Worm (Caenorhabditis elegans): Measurements from ENCODE around the gene K08A2.2.
A peak's percentile ranks its signal among the peaks of the same experiment; 100 is the strongest.

K08A2.2 gene

DNA sequence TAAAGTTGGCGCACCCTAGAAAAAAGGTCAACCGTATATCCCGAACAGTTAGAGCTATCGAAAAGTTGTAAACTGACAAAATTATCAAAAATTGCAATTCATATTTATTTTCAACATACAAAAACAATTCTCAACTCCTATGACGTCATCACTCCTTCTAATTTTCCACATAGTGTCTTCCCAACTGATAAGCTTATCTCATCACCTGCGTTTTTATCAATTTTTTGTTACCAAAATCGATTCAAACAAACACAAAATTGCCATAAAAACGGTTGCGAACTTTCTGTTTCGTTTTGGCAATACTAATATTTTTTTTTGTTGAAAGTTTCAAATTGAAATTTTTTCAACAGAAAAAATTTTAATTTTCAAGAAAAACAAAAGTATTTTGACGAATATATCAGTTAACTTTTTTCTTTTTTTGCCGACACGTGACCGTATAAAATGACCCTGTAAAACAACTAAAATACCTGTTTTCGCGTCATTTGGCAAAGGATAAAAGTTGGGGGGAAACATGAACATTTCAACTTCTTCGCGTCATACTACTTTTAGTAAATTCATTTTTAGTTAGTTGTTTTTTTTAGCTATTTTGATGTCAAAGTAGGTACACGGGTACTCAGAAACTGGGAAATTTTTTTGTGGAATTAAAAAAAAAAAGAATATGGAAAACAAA lies 15.7 kb upstream of the K08A2.2 start:
- no peak for TF ChIP-seq dmd-4 (tag; optimal IDR thresholded peaks at IDR 0.05; ENCODE audit: borderline replicate concordance)
- peak; percentile 96 for TF ChIP-seq elt-2 (tag; optimal IDR thresholded peaks at IDR 0.05)

DNA sequence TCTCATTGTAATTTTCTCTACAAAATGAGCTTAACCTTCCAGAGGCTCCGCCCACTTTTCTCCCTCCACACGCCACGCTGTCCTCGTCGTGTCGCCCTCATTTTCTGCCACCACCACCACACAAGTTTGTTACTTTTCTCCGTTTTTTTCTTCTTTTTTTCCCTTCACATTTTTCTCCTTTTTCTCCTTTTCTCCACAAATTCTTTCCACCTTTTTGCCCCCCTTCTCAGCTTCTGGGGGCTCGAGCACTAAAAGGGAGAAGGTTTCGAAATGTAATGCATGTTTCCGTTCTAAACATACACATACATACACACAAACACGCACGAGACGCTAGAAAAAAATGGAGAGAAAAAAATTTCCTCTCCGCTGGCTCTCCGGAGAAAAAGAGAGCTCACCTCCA lies 14.8 kb upstream of the K08A2.2 start, which contains the start of gene nhr-88:
nhr-88 (plus strand) TSS at position 43 of the 400 bp plus-strand sequence.
- no peak for TF ChIP-seq T23F11.4 (GFP tag; optimal IDR thresholded peaks at IDR 0.05)
- no peak for TF ChIP-seq pax-1 (tag; optimal IDR thresholded peaks at IDR 0.05)
- no peak for TF ChIP-seq lin-11 (tag; optimal IDR thresholded peaks at IDR 0.05)
- no peak for TF ChIP-seq ceh-34 (tag; optimal IDR thresholded peaks at IDR 0.05)
- TF ChIP-seq ceh-31 (tag; optimal IDR thresholded peaks at IDR 0.05) = peak; percentile 36
- TF ChIP-seq sox-4 (tag; optimal IDR thresholded peaks at IDR 0.05) = peak; percentile 23
- TF ChIP-seq fax-1 (tag; optimal IDR thresholded peaks at IDR 0.05) = no peak
- peak; percentile 4 for TF ChIP-seq unc-42 (tag; optimal IDR thresholded peaks at IDR 0.05)
- TF ChIP-seq ttx-3 (tag; optimal IDR thresholded peaks at IDR 0.05) = no peak
- TF ChIP-seq sdc-2 (tag; optimal IDR thresholded peaks at IDR 0.05) = peak; percentile 9
- no peak for TF ChIP-seq F13H6.1 (tag; optimal IDR thresholded peaks at IDR 0.05)

- TF ChIP-seq T23F11.4 (GFP tag; optimal IDR thresholded peaks at IDR 0.05) (no peak), ceh-14 (tag; optimal IDR thresholded peaks at IDR 0.05) (no peak), rnt-1 (tag; optimal IDR thresholded peaks at IDR 0.05) (no peak), elt-2 (tag; optimal IDR thresholded peaks at IDR 0.05) (no peak), che-1 (tag; optimal IDR thresholded peaks at IDR 0.05) (no peak), eyg-1 (tag; optimal IDR thresholded peaks at IDR 0.05) (no peak), pax-1 (tag; optimal IDR thresholded peaks at IDR 0.05) (no peak)
These were observed 13.8 kb upstream of the K08A2.2 start for ce11 chrII:2977652-2978051.

ce11 chrII:2979061-2979460 lies 12.3 kb upstream of the K08A2.2 start:
- no peak for TF ChIP-seq ztf-16 (tag; optimal IDR thresholded peaks at IDR 0.05)
- TF ChIP-seq dve-1 (tag; optimal IDR thresholded peaks at IDR 0.05) = peak; percentile 94

DNA sequence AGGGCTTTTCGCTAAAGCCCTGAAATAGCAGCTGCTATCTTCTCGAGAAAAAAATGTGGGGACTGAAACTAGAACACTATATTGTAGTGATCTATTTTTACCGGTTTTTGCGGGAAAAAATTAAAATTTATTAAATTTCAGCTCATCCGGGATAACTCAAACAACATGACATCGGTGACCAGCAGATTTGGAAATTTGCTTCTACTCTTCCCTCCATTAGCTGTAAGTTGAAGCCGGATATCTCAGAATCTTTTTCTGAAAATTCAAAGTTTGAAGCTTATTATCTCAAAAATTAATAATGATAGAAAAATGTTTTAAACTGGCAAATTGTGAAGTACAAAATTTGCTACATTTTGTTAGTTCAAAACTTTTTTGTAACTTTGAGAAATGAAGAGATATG lies 7.0 kb upstream of the K08A2.2 start:
- TF ChIP-seq lin-11 (tag; optimal IDR thresholded peaks at IDR 0.05) (no peak), pha-4 (tag; optimal IDR thresholded peaks at IDR 0.05) (no peak), elt-4 (tag; optimal IDR thresholded peaks at IDR 0.05) (no peak), ama-1 (optimal IDR thresholded peaks at IDR 0.05) (no peak)

- TF ChIP-seq lin-11 (tag; optimal IDR thresholded peaks at IDR 0.05) (no peak), eyg-1 (tag; optimal IDR thresholded peaks at IDR 0.05) (no peak), odd-2 (tag; optimal IDR thresholded peaks at IDR 0.05) (no peak), hlh-6 (tag; optimal IDR thresholded peaks at IDR 0.05) (peak; percentile 40)
These were observed 6.0 kb upstream of the K08A2.2 start for ce11 chrII:2985446-2985845.

- TF ChIP-seq nhr-11 (tag; optimal IDR thresholded peaks at IDR 0.05) (no peak), sox-4 (tag; optimal IDR thresholded peaks at IDR 0.05) (no peak), pha-2 (tag; optimal IDR thresholded peaks at IDR 0.05) (no peak), tbx-2 (tag; optimal IDR thresholded peaks at IDR 0.05) (no peak), ceh-48 (tag; optimal IDR thresholded peaks at IDR 0.05) (no peak), che-1 (tag; optimal IDR thresholded peaks at IDR 0.05) (no peak)
These were observed 5.4 kb upstream of the K08A2.2 start for ce11 chrII:2985935-2986498.
